Fruit fly (Drosophila melanogaster) whole organism, embryonic: ENCODE results near the gene CG4914.

Source experiments
- Awh ChIP-seq: fragments of 200-800 bp; sonication (Bioruptor generic); IDR thresholded peaks from 2 replicates; pipeline ENCODE4, ENCODE4 v1.3.6; 2022; ENCODE audit warnings: missing biosample characterization, missing genetic modification characterization
- Blimp-1 ChIP-seq: fragments of 200-800 bp; sonication (Bioruptor generic); optimal IDR thresholded peaks from 3 replicates; lab custom pipeline; 2018; ENCODE audit warnings: missing biosample characterization, missing genetic modification characterization, mild to moderate bottlenecking, moderate library complexity, missing genetic modification reagents
- CG10147 ChIP-seq: fragments of 200-800 bp; sonication (Bioruptor generic); optimal IDR thresholded peaks from 2 replicates; lab custom pipeline; 2019; ENCODE audit warnings: missing biosample characterization, mild to moderate bottlenecking, missing genetic modification characterization, moderate library complexity
- CG10431 ChIP-seq: fragments of 200-800 bp; sonication (Bioruptor generic); optimal IDR thresholded peaks from 3 replicates; lab custom pipeline; 2018; ENCODE audit warnings: missing biosample characterization, mild to moderate bottlenecking, missing genetic modification characterization
- CG11504 ChIP-seq: fragments of 200-800 bp; sonication (Bioruptor generic); optimal IDR thresholded peaks from 3 replicates; lab custom pipeline; 2019; ENCODE audit warnings: missing biosample characterization, mild to moderate bottlenecking, missing genetic modification characterization, moderate library complexity
- CG15601 ChIP-seq: fragments of 200-800 bp; sonication (Bioruptor generic); optimal IDR thresholded peaks from 3 replicates; lab custom pipeline; 2019; ENCODE audit warnings: missing biosample characterization, mild to moderate bottlenecking, missing genetic modification characterization, moderate library complexity
- CG15696 ChIP-seq: fragments of 200-800 bp; sonication (Bioruptor generic); optimal IDR thresholded peaks from 2 replicates; lab custom pipeline; 2019; ENCODE audit warnings: missing biosample characterization, mild to moderate bottlenecking, missing genetic modification characterization, moderate library complexity
- CG17186 ChIP-seq: fragments of 200-800 bp; sonication (Bioruptor generic); optimal IDR thresholded peaks from 3 replicates; lab custom pipeline; 2017; ENCODE audit warnings: missing biosample characterization, missing genetic modification reagents, missing genetic modification characterization
- CG2199 ChIP-seq: fragments of 200-800 bp; sonication (Bioruptor generic); IDR thresholded peaks from 3 replicates; pipeline ENCODE4 v1.3.6; 2022; ENCODE audit warnings: missing biosample characterization, missing genetic modification characterization
- CG32532 ChIP-seq: fragments of 200-800 bp; sonication (Bioruptor generic); IDR thresholded peaks from 2 replicates; pipeline ENCODE4 v1.3.6; 2022; ENCODE audit warnings: missing biosample characterization, missing genetic modification characterization
- CG33557 ChIP-seq: fragments of 200-800 bp; sonication (Bioruptor generic); optimal IDR thresholded peaks from 2 replicates; lab custom pipeline; 2019; ENCODE audit warnings: missing biosample characterization, mild to moderate bottlenecking, missing genetic modification characterization, moderate library complexity
- HLH3B ChIP-seq: fragments of 200-800 bp; sonication (Bioruptor generic); IDR thresholded peaks from 2 replicates; pipeline ENCODE4 v1.3.6; 2022; ENCODE audit warnings: missing biosample characterization, missing genetic modification characterization
- Hr39 ChIP-seq: fragments of >200 bp; optimal IDR thresholded peaks from 2 replicates; lab custom pipeline; 2017
- Hr78 ChIP-seq, 2 experiments: fragments of 200-800 bp in 1 of 2; fragments of >200 bp in 1 of 2; sonication (Bioruptor generic) in 1 of 2; optimal IDR thresholded peaks; 2 replicates each; lab custom pipeline; 2017 to 2019; ENCODE audit warnings: missing biosample characterization in 2 of 2, missing genetic modification characterization in 2 of 2, mild to moderate bottlenecking in 1 of 2, moderate library complexity in 1 of 2
- Lpt ChIP-seq: fragments of >200 bp; optimal IDR thresholded peaks from 2 replicates; lab custom pipeline; 2018; ENCODE audit warnings: missing biosample characterization, missing genetic modification characterization
- Med ChIP-seq: fragments of 200-800 bp; sonication (Bioruptor generic); peaks from one replicate; lab custom pipeline; 2016; ENCODE audit warnings: missing biosample characterization, missing genetic modification characterization, mild to moderate bottlenecking, inconsistent platforms, moderate library complexity
- NC2β ChIP-seq: fragments of 200-800 bp; sonication (Bioruptor generic); optimal IDR thresholded peaks from 2 replicates; lab custom pipeline; 2016; ENCODE audit warnings: missing biosample characterization, missing genetic modification characterization
- Trl ChIP-seq, 3 experiments: fragments of >200 bp in 2 of 3; fragments of 200-800 bp in 1 of 3; sonication (Bioruptor generic) in 1 of 3; optimal IDR thresholded peaks; 2 replicates in 1 of 3; 3 replicates in 2 of 3; lab custom pipeline; 2016 to 2017; ENCODE audit warnings: missing biosample characterization in 1 of 3, missing genetic modification characterization in 1 of 3
- Vsx1 ChIP-seq: fragments of 200-800 bp; sonication (Bioruptor generic); optimal IDR thresholded peaks from 2 replicates; lab custom pipeline; 2017; ENCODE audit warnings: missing biosample characterization, mild to moderate bottlenecking, missing genetic modification characterization, missing genetic modification reagents
- Xrp1 ChIP-seq: fragments of 200-800 bp; sonication (Bioruptor generic); IDR thresholded peaks from 2 replicates; pipeline ENCODE4 v1.3.6; 2022; ENCODE audit warnings: missing biosample characterization, missing genetic modification characterization
- abd-A ChIP-seq: fragments of 200-800 bp; sonication (Bioruptor generic); optimal IDR thresholded peaks from 3 replicates; lab custom pipeline; 2019; ENCODE audit warnings: missing biosample characterization, mild to moderate bottlenecking, missing genetic modification characterization, moderate library complexity
- ci ChIP-seq: fragments of 200-800 bp; sonication (Bioruptor generic); IDR thresholded peaks from 3 replicates; pipeline ENCODE4 v1.3.6; 2022; ENCODE audit warnings: missing biosample characterization, missing genetic modification characterization
- crol ChIP-seq: fragments of 200-800 bp; sonication (Bioruptor generic); IDR thresholded peaks from 2 replicates; pipeline ENCODE4 v1.3.6; 2022; ENCODE audit warnings: missing biosample characterization, missing genetic modification characterization
- dmrt99B ChIP-seq: fragments of 200-800 bp; sonication (Bioruptor generic); optimal IDR thresholded peaks from 2 replicates; lab custom pipeline; 2018; ENCODE audit warnings: missing biosample characterization, mild to moderate bottlenecking, missing genetic modification characterization, moderate library complexity
- ewg ChIP-seq: fragments of 200-800 bp; sonication (Bioruptor generic); optimal IDR thresholded peaks from 3 replicates; lab custom pipeline; 2017; ENCODE audit warnings: mild to moderate bottlenecking, missing biosample characterization, missing genetic modification reagents, missing genetic modification characterization
- gsb ChIP-seq: fragments of 200-800 bp; sonication (Bioruptor generic); IDR thresholded peaks from 2 replicates; pipeline ENCODE4 v1.3.6; 2022; ENCODE audit warnings: missing biosample characterization, missing genetic modification characterization
- gsb-n ChIP-seq: fragments of 200-800 bp; sonication (Bioruptor generic); optimal IDR thresholded peaks from 3 replicates; lab custom pipeline; 2018; ENCODE audit warnings: missing biosample characterization, mild to moderate bottlenecking, missing genetic modification characterization
- kni ChIP-seq: fragments of 200-800 bp; sonication (Bioruptor generic); optimal IDR thresholded peaks from 3 replicates; lab custom pipeline; 2017; ENCODE audit warnings: mild to moderate bottlenecking, missing biosample characterization, missing genetic modification reagents, missing genetic modification characterization
- oc ChIP-seq: fragments of 200-800 bp; sonication (Bioruptor generic); optimal IDR thresholded peaks from 2 replicates; lab custom pipeline; 2018; ENCODE audit warnings: missing biosample characterization, mild to moderate bottlenecking, missing genetic modification characterization, moderate library complexity
- otp ChIP-seq: fragments of 200-800 bp; sonication (Bioruptor generic); IDR thresholded peaks from 3 replicates; pipeline ENCODE4, ENCODE4 v1.3.6; 2022; ENCODE audit warnings: missing biosample characterization, missing genetic modification characterization
- pros ChIP-seq: fragments of 200-800 bp; sonication (Bioruptor generic); optimal IDR thresholded peaks from 3 replicates; lab custom pipeline; 2019; ENCODE audit warnings: missing biosample characterization, mild to moderate bottlenecking, missing genetic modification characterization, moderate library complexity
- ranshi ChIP-seq: fragments of 200-800 bp; sonication (Bioruptor generic); IDR thresholded peaks from 2 replicates; pipeline ENCODE4 v1.3.6; 2022; ENCODE audit warnings: missing biosample characterization, missing genetic modification characterization
- sc ChIP-seq, 3 experiments: fragments of >200 bp in 2 of 3; fragments of 200-800 bp in 1 of 3; sonication (Bioruptor generic) in 1 of 3; optimal IDR thresholded peaks; 2 replicates in 2 of 3; 3 replicates in 1 of 3; lab custom pipeline; 2017; ENCODE audit warnings: mild to moderate bottlenecking in 1 of 3, missing biosample characterization in 1 of 3, missing genetic modification characterization in 1 of 3, missing genetic modification reagents in 1 of 3
- seq ChIP-seq: fragments of 200-800 bp; sonication (Bioruptor generic); IDR thresholded peaks from 2 replicates; pipeline ENCODE4 v1.3.6; 2022; ENCODE audit warnings: missing biosample characterization, missing genetic modification characterization
- sqz ChIP-seq: fragments of 200-800 bp; sonication (Bioruptor generic); optimal IDR thresholded peaks from 3 replicates; lab custom pipeline; 2018; ENCODE audit warnings: missing biosample characterization, mild to moderate bottlenecking, missing genetic modification characterization
- vvl ChIP-seq: fragments of 200-800 bp; sonication (Bioruptor generic); IDR thresholded peaks from 2 replicates; pipeline ENCODE4 v1.3.6; 2022; ENCODE audit warnings: missing biosample characterization, missing genetic modification characterization
- z ChIP-seq: fragments of 200-800 bp; sonication (Bioruptor generic); IDR thresholded peaks from 3 replicates; pipeline ENCODE4 v1.3.6; 2022; ENCODE audit warnings: missing biosample characterization, missing genetic modification characterization

The CG4914 gene

dm6 chr3L:14631964-14632758 lies 45.8 kb downstream of the CG4914 start, which contains the start of the genes RecQ5 and dlp (continued):
- TF ChIP-seq CG11504 (tag; lab: Kevin White, UChicago) = peak; percentile 80
- TF ChIP-seq ci = peak; percentile 85

DNA sequence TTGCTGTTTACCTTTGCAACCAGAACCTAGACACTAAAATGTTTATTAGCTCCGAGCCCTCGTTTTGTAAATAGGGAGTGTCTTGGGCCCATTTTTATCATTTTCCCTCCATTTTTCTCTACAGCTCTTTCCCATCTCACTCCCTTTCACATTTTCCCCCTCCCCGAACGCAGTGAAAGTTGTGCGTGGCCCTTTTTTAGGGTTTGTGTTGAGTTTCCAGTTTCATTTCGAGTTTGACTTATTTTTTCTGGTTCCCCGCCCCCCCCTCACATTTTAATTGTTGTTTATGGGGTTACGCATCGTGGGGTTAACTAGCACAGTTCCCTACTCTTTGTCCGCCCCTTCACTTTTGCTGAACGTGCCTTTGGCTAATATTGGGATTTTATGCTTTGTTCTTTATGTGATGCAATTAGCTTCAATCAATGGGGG lies 52.4 kb downstream of the CG4914 start:
- peak; percentile 55 for TF ChIP-seq Vsx1
- TF ChIP-seq z = peak; percentile 62; the same call in 1 of the 3 replicates
- peak; percentile 37 for TF ChIP-seq oc
- TF ChIP-seq CG15601 (tag; lab: Kevin White, UChicago) = peak; percentile 55
- TF ChIP-seq ewg = no peak
- no peak for TF ChIP-seq NC2β (GFP tag; lab: Kevin White, UChicago)
- TF ChIP-seq CG15696 (tag; lab: Kevin White, UChicago) = peak; percentile 11
- peak; percentile 44 for TF ChIP-seq CG33557
- 0 out of 2 replicates have a peak, but pooled peaks have one; percentile 24 for TF ChIP-seq CG32532 (GFP tag; lab: Robert Waterston, UW)
- peak; percentile 92 for TF ChIP-seq crol (GFP tag; lab: Robert Waterston, UW)
- peak; percentile 48 for TF ChIP-seq gsb-n (tag; lab: Kevin White, UChicago)
- no peak for TF ChIP-seq Hr39 (lab: Kevin White, UChicago)
- no peak for TF ChIP-seq sc (optimal IDR thresholded peaks at IDR 0.05; lab: Kevin White, UChicago)
- TF ChIP-seq sc (GFP tag; optimal IDR thresholded peaks at IDR 0.05; lab: Kevin White, UChicago) = peak; percentile 31
- TF ChIP-seq Awh (GFP tag; lab: Robert Waterston, UW) = peak; percentile 87
- no peak for TF ChIP-seq dmrt99B
- TF ChIP-seq Blimp-1 (GFP tag; lab: Kevin White, UChicago) = peak; percentile 99
- peak; percentile 63 for TF ChIP-seq sqz
- TF ChIP-seq CG10431 (GFP tag; lab: Kevin White, UChicago) = peak; percentile 17
- TF ChIP-seq abd-A (tag; lab: Kevin White, UChicago) = peak; percentile 97
- peak; percentile 90; the same call in 2 of the 3 replicates for TF ChIP-seq otp
- TF ChIP-seq Lpt (GFP tag; lab: Kevin White, UChicago) = no peak
- TF ChIP-seq CG2199 (GFP tag; lab: Robert Waterston, UW) = peak; percentile 86
- TF ChIP-seq CG10147 (GFP tag; lab: Kevin White, UChicago) = no peak
- TF ChIP-seq ranshi = no peak
- peak; percentile 11; the same call in 1 of the 2 replicates for TF ChIP-seq HLH3B (GFP tag; lab: Robert Waterston, UW)
- TF ChIP-seq Trl (optimal IDR thresholded peaks at IDR 0.05; lab: Kevin White, UChicago) = no peak
- TF ChIP-seq Trl (GFP tag; optimal IDR thresholded peaks at IDR 0.05; lab: Kevin White, UChicago) = no peak
- TF ChIP-seq pros (GFP tag; lab: Kevin White, UChicago) = peak; percentile 55
- TF ChIP-seq CG17186 (GFP tag; lab: Kevin White, UChicago) = no peak
- peak; percentile 94 for TF ChIP-seq kni (GFP tag; lab: Kevin White, UChicago)
- TF ChIP-seq Hr78 (GFP tag; optimal IDR thresholded peaks at IDR 0.05; lab: Kevin White, UChicago) = peak in 1 of 2 experiments; percentile 51
- TF ChIP-seq ci = peak; percentile 66
- no peak for TF ChIP-seq gsb
- TF ChIP-seq Xrp1 (GFP tag; lab: Robert Waterston, UW) = peak; percentile 29; the same call in 1 of the 2 replicates
- peak; percentile 30; the same call in 1 of the 2 replicates for TF ChIP-seq seq (GFP tag; lab: Robert Waterston, UW)
- TF ChIP-seq vvl = peak; percentile 46; the same call in 1 of the 2 replicates
- peak; percentile 8 for TF ChIP-seq Med (GFP tag; lab: Kevin White, UChicago)
